Worm (Caenorhabditis elegans): ENCODE measurements around the gene F56D6.8.

DNA sequence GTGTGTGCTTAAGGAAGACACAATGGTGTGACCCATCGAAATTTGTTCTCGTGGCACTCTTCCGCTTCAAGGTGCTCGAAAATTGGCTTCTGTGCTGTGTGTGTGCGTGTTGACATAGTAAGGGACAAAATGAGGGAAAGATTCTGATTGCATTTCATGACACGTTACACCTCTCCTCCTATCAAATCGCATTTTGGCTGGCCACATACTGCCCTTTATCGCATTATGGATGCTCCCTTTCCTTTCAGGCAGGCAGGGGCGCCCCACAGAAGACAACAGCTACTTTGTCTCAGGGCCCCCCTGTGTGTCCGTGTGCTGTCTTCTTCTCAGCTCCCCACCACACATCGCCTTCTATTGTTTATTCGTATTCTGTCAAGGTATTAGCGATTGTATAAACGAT, 46.7 kb downstream of the F56D6.8 start:
- TF ChIP-seq mab-9 (GFP tag; IDR thresholded peaks at IDR 0.05) (no peak), irx-1 (tag; optimal IDR thresholded peaks at IDR 0.05) (no peak), ztf-11 (tag; optimal IDR thresholded peaks at IDR 0.05) (no peak), snpc-4 (tag; optimal IDR thresholded peaks at IDR 0.05) (no peak), nhr-12 (tag; optimal IDR thresholded peaks at IDR 0.05) (no peak), fkh-10 (GFP tag; optimal IDR thresholded peaks at IDR 0.05) (peak; percentile 49), efl-1 (optimal IDR thresholded peaks at IDR 0.05) (no peak), efl-1 (GFP tag; optimal IDR thresholded peaks at IDR 0.05 in 1 of 2) (peak in 1 of 2 experiments; percentile 44), fos-1 (tag; optimal IDR thresholded peaks at IDR 0.05) (no peak), elt-3 (tag; optimal IDR thresholded peaks at IDR 0.05) (no peak), mep-1 (tag; optimal IDR thresholded peaks at IDR 0.05) (no peak)

Data from whole organism, L1 larva.